Worm (Caenorhabditis elegans) whole organism, L4/young adult: Measurements from ENCODE around the gene F44D12.16.

ENCODE experiments used
- dao-5 ChIP-seq: sonication (generic microtip); optimal IDR thresholded peaks from 2 replicates; lab custom pipeline; 2016; ENCODE audit warnings: missing genotype, missing genetic modification characterization, moderate library complexity, missing compliant biosample characterization
- him-1 ChIP-seq: sonication (generic microtip); optimal IDR thresholded peaks from 2 replicates; lab custom pipeline; 2016; ENCODE audit warnings: missing genotype, missing genetic modification reagents, missing genetic modification characterization, missing compliant biosample characterization

DNA sequence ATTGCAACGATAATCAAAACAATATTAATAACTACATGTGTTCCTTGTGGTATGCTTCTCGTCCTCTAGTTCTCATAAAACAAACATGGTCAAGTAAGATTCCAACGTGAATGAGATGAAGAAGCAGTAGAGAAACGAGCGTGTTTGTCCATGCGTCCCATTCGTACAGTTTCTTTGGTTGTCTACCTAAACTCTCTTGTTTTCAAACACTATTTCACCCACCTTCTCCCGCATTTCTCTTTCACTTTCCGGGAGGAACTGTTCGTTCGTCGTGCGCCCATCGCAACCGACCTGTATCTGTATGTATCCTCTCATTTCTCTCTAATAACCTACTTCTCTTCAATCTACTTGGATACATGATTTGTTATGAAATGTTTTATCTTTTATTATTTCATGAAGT lies 21.1 kb upstream of the F44D12.16 start:
- TF ChIP-seq dao-5 (tag; lab: Kevin White, UChicago), result no peak
- no peak for TF ChIP-seq him-1 (tag; lab: Kevin White, UChicago)
